Worm (Caenorhabditis elegans) whole organism, mixed stage, embryonic: ENCODE data around the gene set-11.

Experiments used
- ces-1 ChIP-seq: fragments of 150-350 bp; optimal IDR thresholded peaks from 2 replicates; lab custom pipeline; 2014; ENCODE audit warnings: missing biosample characterization, missing genetic modification reagents, missing genetic modification characterization
- elt-1 ChIP-seq: sonication (generic microtip); optimal IDR thresholded peaks from 2 replicates; lab custom pipeline; 2017; ENCODE audit warnings: missing genetic modification characterization, mild to moderate bottlenecking, missing compliant biosample characterization, antibody characterized with exemption, moderate library complexity, borderline replicate concordance; ENCODE audit not compliant: insufficient read depth
- elt-3 ChIP-seq: fragments of 150-350 bp; optimal IDR thresholded peaks from 2 replicates; lab custom pipeline; 2014; ENCODE audit warnings: missing biosample characterization, missing genetic modification characterization
- mep-1 ChIP-seq: fragments of 150-350 bp; optimal IDR thresholded peaks from 2 replicates; lab custom pipeline; 2017; ENCODE audit warnings: missing biosample characterization, missing genetic modification reagents, missing genetic modification characterization, inconsistent platforms
- mls-2 ChIP-seq: sonication (generic microtip); optimal IDR thresholded peaks from 2 replicates; lab custom pipeline; 2016; ENCODE audit warnings: mild to moderate bottlenecking, missing genetic modification characterization, moderate library complexity, missing compliant biosample characterization
- nhr-12 ChIP-seq: fragments of 150-350 bp; optimal IDR thresholded peaks from 2 replicates; lab custom pipeline; 2014; ENCODE audit warnings: missing biosample characterization, missing genetic modification characterization
- nhr-76 ChIP-seq: sonication (generic microtip); optimal IDR thresholded peaks from 2 replicates; lab custom pipeline; 2017; ENCODE audit warnings: missing biosample characterization, missing genetic modification characterization
- pha-4 ChIP-seq: fragments of 150-350 bp; optimal IDR thresholded peaks from 2 replicates; lab custom pipeline; 2018; ENCODE audit warnings: missing biosample characterization, missing genetic modification reagents, missing genetic modification characterization
- snpc-4 ChIP-seq: fragments of 150-350 bp; optimal IDR thresholded peaks from 2 replicates; lab custom pipeline; 2014; ENCODE audit warnings: missing biosample characterization, missing genetic modification characterization
- sptf-1 ChIP-seq: sonication (generic microtip); optimal IDR thresholded peaks from 2 replicates; lab custom pipeline; 2017; ENCODE audit warnings: mild to moderate bottlenecking, missing genetic modification characterization, moderate library complexity, missing compliant biosample characterization
- unc-39 ChIP-seq: fragments of 150-350 bp; optimal IDR thresholded peaks from 2 replicates; lab custom pipeline; 2014; ENCODE audit warnings: missing biosample characterization, missing genetic modification characterization
- unc-62 ChIP-seq: fragments of 150-350 bp; optimal IDR thresholded peaks from 2 replicates; lab custom pipeline; 2014; ENCODE audit warnings: missing biosample characterization, missing genetic modification reagents, missing genetic modification characterization
- ztf-11 ChIP-seq: fragments of 150-350 bp; optimal IDR thresholded peaks from 2 replicates; lab custom pipeline; 2014; ENCODE audit warnings: missing biosample characterization, missing genetic modification characterization

DNA sequence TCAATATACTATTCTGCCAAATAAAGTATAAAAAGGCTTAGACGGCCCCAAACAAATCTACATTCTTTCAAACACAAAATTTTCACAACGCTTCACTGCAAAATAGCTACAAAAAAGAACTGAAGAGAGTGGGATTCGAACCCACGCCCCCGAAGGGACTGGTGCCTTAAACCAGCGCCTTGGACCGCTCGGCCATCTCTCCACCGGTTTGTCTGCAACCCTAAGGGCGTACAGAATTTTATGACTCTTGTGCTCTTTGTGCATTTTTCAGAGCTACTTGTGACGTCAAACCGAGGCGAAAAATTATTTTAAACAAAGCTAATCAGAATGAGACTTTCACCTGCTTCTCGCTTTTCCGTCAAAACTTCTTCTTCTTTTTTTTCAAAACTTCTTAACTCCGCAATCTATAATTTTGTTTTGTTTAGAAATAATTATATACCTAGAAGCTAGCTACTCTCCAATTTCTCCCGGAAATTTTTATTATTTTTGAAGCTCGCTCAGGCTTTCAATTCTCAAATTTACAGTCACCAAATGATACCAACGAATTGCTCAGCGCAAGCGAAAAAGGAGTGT, 43.9 kb upstream of the set-11 start, which contains the start of gene T05A8.8:
- TF ChIP-seq pha-4 = no peak
- no peak for TF ChIP-seq elt-3 (tag; lab: Kevin White, UChicago)
- TF ChIP-seq snpc-4 (tag; lab: Kevin White, UChicago) = no peak
- TF ChIP-seq nhr-12 (tag; lab: Kevin White, UChicago) = no peak
- no peak for TF ChIP-seq ztf-11
- no peak for TF ChIP-seq sptf-1
- TF ChIP-seq elt-1 (tag; lab: Kevin White, UChicago) = no peak
- no peak for TF ChIP-seq unc-39 (tag; lab: Kevin White, UChicago)
- TF ChIP-seq mep-1 (tag; lab: Kevin White, UChicago) = no peak
- TF ChIP-seq mls-2 = no peak
- no peak for TF ChIP-seq nhr-76 (tag; lab: Kevin White, UChicago)
- TF ChIP-seq unc-62 (GFP tag; lab: Kevin White, UChicago) = no peak
- no peak for TF ChIP-seq ces-1
